Worm (Caenorhabditis elegans) whole organism, L3 larva: ENCODE results near the gene ZC504.1.
A peak's percentile ranks its signal among the peaks of the same experiment; 100 is the strongest.

ENCODE experiments used
- ZK546.5 ChIP-seq: sonication (generic microtip); optimal IDR thresholded peaks from 2 replicates; lab custom pipeline; 2017; ENCODE audit warnings: missing biosample characterization, missing genetic modification characterization
- ama-1 ChIP-seq: fragments of 150-350 bp; optimal IDR thresholded peaks from 2 replicates; lab custom pipeline; 2018
- ceh-16 ChIP-seq: sonication (generic microtip); optimal IDR thresholded peaks from 2 replicates; lab custom pipeline; 2017; ENCODE audit warnings: missing biosample characterization, missing genetic modification characterization
- ceh-82 ChIP-seq: fragments of 150-350 bp; optimal IDR thresholded peaks from 2 replicates; lab custom pipeline; 2014; ENCODE audit warnings: missing biosample characterization, missing genetic modification characterization
- ceh-9 ChIP-seq: sonication (generic microtip); optimal IDR thresholded peaks from 2 replicates; lab custom pipeline; 2018; ENCODE audit warnings: missing biosample characterization, missing genetic modification characterization
- daf-12 ChIP-seq: fragments of 150-350 bp; optimal IDR thresholded peaks from 2 replicates; lab custom pipeline; 2014; ENCODE audit warnings: missing biosample characterization, missing genetic modification reagents, missing genetic modification characterization
- egl-27 ChIP-seq: sonication (generic microtip); optimal IDR thresholded peaks from 4 replicates; lab custom pipeline; 2017; ENCODE audit warnings: missing biosample characterization, missing genetic modification reagents, missing genetic modification characterization
- elt-1 ChIP-seq: fragments of 150-350 bp; optimal IDR thresholded peaks from 2 replicates; lab custom pipeline; 2014; ENCODE audit warnings: missing biosample characterization, missing genetic modification characterization
- elt-2 ChIP-seq: sonication (generic microtip); optimal IDR thresholded peaks from 2 replicates; lab custom pipeline; 2016; ENCODE audit warnings: missing genetic modification reagents, mild to moderate bottlenecking, missing genetic modification characterization, missing compliant biosample characterization
- eor-1 ChIP-seq, 2 experiments: fragments of 150-350 bp; optimal IDR thresholded peaks; 2 replicates each; lab custom pipeline; 2014 to 2018; ENCODE audit warnings: missing biosample characterization in 2 of 2, missing genetic modification characterization in 2 of 2
- fkh-10 ChIP-seq: sonication (generic microtip); optimal IDR thresholded peaks from 2 replicates; lab custom pipeline; 2017; ENCODE audit warnings: missing biosample characterization, missing genetic modification reagents, missing genetic modification characterization
- fkh-2 ChIP-seq: fragments of 150-350 bp; optimal IDR thresholded peaks from 2 replicates; lab custom pipeline; 2014; ENCODE audit warnings: missing biosample characterization, missing genetic modification reagents, missing genetic modification characterization
- hmg-11 ChIP-seq: sonication (generic microtip); optimal IDR thresholded peaks from 2 replicates; lab custom pipeline; 2016; ENCODE audit warnings: missing genetic modification characterization, missing compliant biosample characterization
- jun-1 ChIP-seq: fragments of 150-350 bp; optimal IDR thresholded peaks from 2 replicates; lab custom pipeline; 2014; ENCODE audit warnings: missing biosample characterization, missing genetic modification reagents, missing genetic modification characterization
- lin-15B ChIP-seq: fragments of 150-350 bp; optimal IDR thresholded peaks from 2 replicates; lab custom pipeline; 2014; ENCODE audit warnings: missing biosample characterization, missing genetic modification characterization
- lin-39 ChIP-seq: fragments of 150-350 bp; optimal IDR thresholded peaks from 2 replicates; lab custom pipeline; 2018; ENCODE audit warnings: missing biosample characterization, missing genetic modification reagents, missing genetic modification characterization
- mdl-1 ChIP-seq: fragments of 150-350 bp; optimal IDR thresholded peaks from 2 replicates; lab custom pipeline; 2014; ENCODE audit warnings: missing biosample characterization, missing genetic modification characterization
- nfya-1 ChIP-seq: sonication (generic microtip); optimal IDR thresholded peaks from 2 replicates; lab custom pipeline; 2017; ENCODE audit warnings: missing genetic modification characterization, mild to moderate bottlenecking, missing compliant biosample characterization, antibody characterized with exemption, moderate library complexity; ENCODE audit not compliant: insufficient read depth
- nhr-11 ChIP-seq: fragments of 150-350 bp; optimal IDR thresholded peaks from 2 replicates; lab custom pipeline; 2014; ENCODE audit warnings: missing biosample characterization, missing genetic modification characterization
- nhr-23 ChIP-seq: fragments of 150-350 bp; optimal IDR thresholded peaks from 2 replicates; lab custom pipeline; 2014; ENCODE audit warnings: missing biosample characterization, missing genetic modification reagents, missing genetic modification characterization
- nhr-237 ChIP-seq: fragments of 150-350 bp; optimal IDR thresholded peaks from 2 replicates; lab custom pipeline; 2014; ENCODE audit warnings: missing biosample characterization, missing genetic modification characterization
- nhr-25 ChIP-seq: sonication (generic microtip); optimal IDR thresholded peaks from 2 replicates; lab custom pipeline; 2017; ENCODE audit warnings: missing biosample characterization, missing genetic modification characterization
- nhr-28 ChIP-seq: fragments of 150-350 bp; optimal IDR thresholded peaks from 2 replicates; lab custom pipeline; 2014; ENCODE audit warnings: missing biosample characterization, missing genetic modification characterization
- nhr-43 ChIP-seq: sonication (generic microtip); optimal IDR thresholded peaks from 2 replicates; lab custom pipeline; 2016; ENCODE audit warnings: mild to moderate bottlenecking, missing genetic modification characterization, missing compliant biosample characterization; ENCODE audit not compliant: poor library complexity, severe bottlenecking
- nhr-67 ChIP-seq: fragments of 150-350 bp; optimal IDR thresholded peaks from 2 replicates; lab custom pipeline; 2014; ENCODE audit warnings: missing biosample characterization, missing genetic modification characterization
- nhr-76 ChIP-seq: fragments of 150-350 bp; sonication (generic microtip); optimal IDR thresholded peaks from 5 replicates; lab custom pipeline; 2014; ENCODE audit warnings: missing biosample characterization, missing genetic modification characterization
- nhr-77 ChIP-seq: fragments of 150-350 bp; optimal IDR thresholded peaks from 2 replicates; lab custom pipeline; 2014; ENCODE audit warnings: missing biosample characterization, missing genetic modification characterization
- pha-4 ChIP-seq: fragments of 150-350 bp; optimal IDR thresholded peaks from 2 replicates; lab custom pipeline; 2014; ENCODE audit warnings: missing biosample characterization, missing genetic modification reagents, missing genetic modification characterization
- pqm-1 ChIP-seq: fragments of 150-350 bp; optimal IDR thresholded peaks from 2 replicates; lab custom pipeline; 2017; ENCODE audit warnings: missing biosample characterization, missing genetic modification characterization, inconsistent platforms
- sea-2 ChIP-seq: fragments of 150-350 bp; sonication (generic microtip); optimal IDR thresholded peaks from 4 replicates; lab custom pipeline; 2014; ENCODE audit warnings: missing biosample characterization, missing genetic modification reagents, missing genetic modification characterization
- skn-1 ChIP-seq: fragments of 150-350 bp; optimal IDR thresholded peaks from 2 replicates; lab custom pipeline; 2014; ENCODE audit warnings: missing biosample characterization, missing genetic modification characterization
- snpc-4 ChIP-seq: fragments of 150-350 bp; optimal IDR thresholded peaks from 2 replicates; lab custom pipeline; 2014; ENCODE audit warnings: missing biosample characterization, missing genetic modification characterization
- unc-62 ChIP-seq: fragments of 150-350 bp; sonication (generic microtip); optimal IDR thresholded peaks from 4 replicates; lab custom pipeline; 2014; ENCODE audit warnings: missing biosample characterization, missing genetic modification reagents, missing genetic modification characterization
- zag-1 ChIP-seq: fragments of 150-350 bp; optimal IDR thresholded peaks from 2 replicates; lab custom pipeline; 2014; ENCODE audit warnings: missing biosample characterization, missing genetic modification characterization
- ztf-4 ChIP-seq: fragments of 150-350 bp; optimal IDR thresholded peaks from 2 replicates; lab custom pipeline; 2014; ENCODE audit warnings: missing biosample characterization, missing genetic modification characterization

ZC504.1 gene

DNA sequence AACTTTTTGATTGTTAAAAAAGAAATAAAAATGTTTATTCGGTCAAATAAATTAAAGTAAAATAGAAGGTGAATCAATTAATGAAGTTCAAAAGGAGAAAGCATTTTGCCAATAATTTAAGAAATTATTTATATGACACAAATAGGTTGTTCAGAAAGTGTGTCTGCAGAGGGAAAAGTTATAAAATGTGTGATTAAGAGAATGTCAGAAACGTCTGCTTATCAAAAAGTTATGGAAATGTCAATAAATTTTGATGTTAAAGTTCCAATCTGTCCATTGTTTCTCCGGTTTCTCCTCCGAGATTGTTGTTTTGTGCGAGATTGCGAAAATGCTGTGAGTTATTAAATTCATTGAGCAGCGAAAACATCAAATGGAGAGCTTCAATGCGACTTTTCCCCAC is 27.3 kb upstream of the ZC504.1 start, which contains the start of gene rme-4:
Gene rme-4, minus strand, starts transcription at position 168 of the 400 bp plus-strand sequence.
- no peak for TF ChIP-seq nhr-23 (tag; lab: Kevin White, UChicago)
- no peak for TF ChIP-seq fkh-10 (GFP tag; lab: Kevin White, UChicago)
- peak; percentile 5 for TF ChIP-seq pqm-1 (tag; lab: Kevin White, UChicago)
- TF ChIP-seq nhr-76, result no peak
- no peak for TF ChIP-seq ztf-4 (tag; lab: Kevin White, UChicago)
- no peak for TF ChIP-seq zag-1 (tag; lab: Kevin White, UChicago)
- TF ChIP-seq jun-1, result no peak
- TF ChIP-seq ceh-82, result no peak
- TF ChIP-seq ama-1, result no peak
- TF ChIP-seq skn-1 (tag; lab: Kevin White, UChicago), result no peak
- peak; percentile 32 for TF ChIP-seq pha-4 (tag; lab: Kevin White, UChicago)
- TF ChIP-seq nhr-237 (tag; lab: Kevin White, UChicago), result no peak
- no peak for TF ChIP-seq daf-12 (tag; lab: Kevin White, UChicago)
- no peak for TF ChIP-seq lin-15B (tag; lab: Kevin White, UChicago)
- peak; percentile 54 for TF ChIP-seq elt-2

DNA sequence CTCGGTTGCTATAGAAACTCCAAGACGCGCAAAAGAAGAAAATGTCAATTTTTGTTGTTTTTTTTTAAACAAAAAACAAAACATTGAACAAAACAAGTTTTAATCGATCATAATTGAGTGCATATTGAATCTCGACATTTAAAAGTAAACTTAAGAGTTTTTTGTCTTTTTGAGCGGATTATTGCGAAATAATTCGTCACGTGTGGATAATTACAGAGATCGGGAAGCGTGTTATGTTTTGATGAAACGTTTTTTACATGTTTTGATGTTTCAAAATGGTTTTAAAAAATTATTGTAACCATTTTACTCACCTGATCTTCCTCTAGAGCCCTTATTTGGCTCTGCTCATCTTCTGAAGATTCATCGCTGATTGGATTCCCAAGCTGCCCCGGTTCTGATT is 20.9 kb upstream of the ZC504.1 start:
- TF ChIP-seq skn-1 (tag; lab: Kevin White, UChicago) (peak; percentile 33), elt-1 (tag; lab: Kevin White, UChicago) (no peak), fkh-10 (GFP tag; lab: Kevin White, UChicago) (no peak)

ce11 chrX:10386408-10386807 is 20.5 kb upstream of the ZC504.1 start, which contains the start of gene dyf-6:
dyf-6 (minus strand) TSS chrX:10386508.
- TF ChIP-seq nhr-67 (tag; lab: Kevin White, UChicago), result no peak
- TF ChIP-seq eor-1 (tag; optimal IDR thresholded peaks at IDR 0.05; lab: Kevin White, UChicago), result no peak
- no peak for TF ChIP-seq pqm-1 (tag; lab: Kevin White, UChicago)
- no peak for TF ChIP-seq egl-27 (tag; lab: Kevin White, UChicago)
- no peak for TF ChIP-seq ceh-16 (tag; lab: Kevin White, UChicago)
- TF ChIP-seq nhr-77 (tag; lab: Kevin White, UChicago), result no peak
- no peak for TF ChIP-seq lin-39
- no peak for TF ChIP-seq unc-62 (GFP tag; lab: Kevin White, UChicago)
- TF ChIP-seq sea-2, result no peak

ce11 chrX:10391174-10391573 is 15.8 kb upstream of the ZC504.1 start:
- TF ChIP-seq mdl-1 (tag; lab: Kevin White, UChicago) (no peak), hmg-11 (tag; lab: Kevin White, UChicago) (peak; percentile 23), nhr-28 (tag; lab: Kevin White, UChicago) (no peak), snpc-4 (tag; lab: Kevin White, UChicago) (peak; percentile 69), fkh-2 (no peak), pha-4 (tag; lab: Kevin White, UChicago) (peak; percentile 6), elt-2 (peak; percentile 9), nfya-1 (no peak), ceh-9 (no peak), daf-12 (tag; lab: Kevin White, UChicago) (no peak), lin-15B (tag; lab: Kevin White, UChicago) (peak; percentile 59), ceh-16 (tag; lab: Kevin White, UChicago) (no peak), nhr-25 (peak; percentile 86), eor-1 (tag; optimal IDR thresholded peaks at IDR 0.05; lab: Kevin White, UChicago) (no peak)

DNA sequence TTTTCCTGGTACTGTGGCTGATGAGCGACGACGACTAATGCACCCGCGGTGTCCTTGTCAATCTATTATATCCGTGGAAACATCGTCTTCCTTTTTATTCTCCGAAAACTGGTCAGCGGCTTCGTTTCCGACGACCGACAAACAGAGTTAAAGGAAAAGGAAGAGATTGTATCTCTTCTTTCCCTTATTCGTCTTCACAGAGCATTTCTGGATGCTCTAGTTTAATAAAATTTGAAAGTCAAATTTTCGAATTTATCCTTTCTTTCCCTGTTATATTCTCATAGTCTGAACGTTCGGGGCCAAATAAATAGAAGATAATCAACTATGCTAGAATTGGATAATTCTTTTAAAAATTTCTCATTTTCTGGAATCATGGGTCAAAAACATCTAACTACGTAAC is 14.2 kb upstream of the ZC504.1 start:
- TF ChIP-seq mdl-1 (tag; lab: Kevin White, UChicago) (no peak), hmg-11 (tag; lab: Kevin White, UChicago) (peak; percentile 2)

DNA sequence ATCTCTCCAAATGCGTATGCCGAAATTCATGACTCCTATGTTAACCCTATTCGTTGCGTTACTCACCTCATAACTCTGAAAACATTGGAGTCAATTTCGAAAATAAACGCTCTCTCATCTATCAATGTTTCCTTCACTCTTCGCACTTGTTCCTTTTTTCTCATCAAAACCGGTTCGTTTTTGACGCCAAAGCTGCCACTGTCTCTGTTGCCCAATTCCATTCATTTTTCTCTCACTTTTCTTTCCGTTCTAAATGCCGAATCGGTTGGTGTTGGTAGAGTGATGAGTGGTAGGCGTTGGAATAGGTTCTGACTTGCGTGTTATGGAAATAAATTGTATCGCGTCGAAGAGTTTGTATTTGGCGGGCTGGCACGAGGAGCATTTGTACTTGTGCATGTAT is 13.6 kb upstream of the ZC504.1 start:
- no peak for TF ChIP-seq ZK546.5 (tag; lab: Kevin White, UChicago)
- TF ChIP-seq nhr-28 (tag; lab: Kevin White, UChicago), result no peak
- TF ChIP-seq nhr-67 (tag; lab: Kevin White, UChicago), result no peak
- TF ChIP-seq nhr-25, result peak; percentile 57
- TF ChIP-seq nhr-11 (tag; lab: Kevin White, UChicago), result no peak
- TF ChIP-seq nhr-43 (tag; lab: Kevin White, UChicago), result no peak
